Fruit fly (Drosophila melanogaster) whole organism, pupa: ENCODE data around the gene fh.

Experiments used
- CG34367 ChIP-seq: fragments of 200-800 bp; sonication (Bioruptor generic); optimal IDR thresholded peaks from 2 replicates; lab custom pipeline; 2018; ENCODE audit warnings: missing biosample characterization, mild to moderate bottlenecking, missing genetic modification characterization
- CG4496 ChIP-seq: fragments of 200-800 bp; sonication (Bioruptor generic); IDR thresholded peaks from 3 replicates; pipeline ENCODE4 v1.3.6; 2022; ENCODE audit warnings: missing biosample characterization, missing genetic modification characterization
- D1 ChIP-seq: fragments of 200-800 bp; sonication (Bioruptor generic); optimal IDR thresholded peaks from 2 replicates; lab custom pipeline; 2018; ENCODE audit warnings: missing biosample characterization, mild to moderate bottlenecking, missing genetic modification characterization, moderate library complexity
- Pif1A ChIP-seq: fragments of 200-800 bp; sonication (Bioruptor generic); optimal IDR thresholded peaks from 3 replicates; lab custom pipeline; 2016; ENCODE audit warnings: missing biosample characterization, missing genetic modification characterization
- rn ChIP-seq: fragments of 200-800 bp; sonication (Bioruptor generic); IDR thresholded peaks from 2 replicates; pipeline ENCODE4 v1.3.6; 2022; ENCODE audit warnings: missing biosample characterization, missing genetic modification characterization

dm6 chrX:9159736-9160135, 10.9 kb upstream of the fh start, which contains the start of gene NdufA3:
- TF ChIP-seq D1 (tag; lab: Kevin White, UChicago), result no peak
- TF ChIP-seq CG4496 (GFP tag; lab: Robert Waterston, UW), result no peak
- TF ChIP-seq rn (GFP tag; lab: Robert Waterston, UW), result no peak
- no peak for TF ChIP-seq Pif1A
- TF ChIP-seq CG34367 (tag; lab: Kevin White, UChicago), result no peak
